Worm (Caenorhabditis elegans) whole organism, midembryonic: ENCODE measurements around the gene strm-1.

Source experiments
- cog-1 ChIP-seq: sonication (generic microtip); optimal IDR thresholded peaks from 2 replicates; lab custom pipeline; 2016; ENCODE audit warnings: missing genetic modification characterization, missing compliant biosample characterization
- flt-1 ChIP-seq: fragments of 200-800 bp; sonication (Bioruptor generic); IDR thresholded peaks from 2 replicates; pipeline ENCODE4 v1.3.6; 2022; ENCODE audit warnings: missing genetic modification characterization, missing compliant biosample characterization
- klf-2 ChIP-seq: fragments of 200-800 bp; sonication (Bioruptor generic); conservative IDR thresholded peaks from 2 replicates; pipeline ENCODE4 v1.3.6; 2022; ENCODE audit warnings: missing genetic modification reagents, missing genetic modification characterization, missing compliant biosample characterization
- ref-1 ChIP-seq: fragments of 200-800 bp; sonication (Bioruptor generic); conservative IDR thresholded peaks from 2 replicates; pipeline ENCODE4 v1.3.6; 2022; ENCODE audit warnings: missing genetic modification reagents, missing genetic modification characterization, missing compliant biosample characterization
- ztf-29 ChIP-seq: fragments of 200-800 bp; sonication (Bioruptor generic); IDR thresholded peaks from 2 replicates; pipeline ENCODE4 v1.3.6; 2022; ENCODE audit warnings: missing genetic modification reagents, missing genetic modification characterization, missing compliant biosample characterization

DNA sequence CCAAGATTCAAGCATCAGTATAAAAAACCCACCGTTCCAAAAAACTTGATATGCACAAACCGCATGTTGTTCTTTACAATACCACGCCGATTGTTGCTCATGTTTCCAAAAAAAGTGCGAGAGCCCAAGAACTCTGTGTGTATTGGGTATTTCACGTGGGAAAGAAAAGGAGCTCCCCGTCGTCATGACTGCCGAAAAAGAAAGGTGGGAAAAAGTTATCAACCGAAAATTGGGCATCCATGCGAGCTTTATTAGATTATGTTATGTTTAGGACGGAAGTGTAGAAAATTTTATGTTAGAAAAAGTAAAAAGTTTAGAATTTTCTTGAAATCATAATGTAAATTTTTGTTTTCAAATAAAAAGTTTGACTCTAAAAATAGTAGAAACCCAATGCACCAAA lies 33.4 kb upstream of the strm-1 start, which contains the start of gene H04J21.4:
- TF ChIP-seq ref-1 (GFP tag; lab: Robert Waterston, UW) (no peak), cog-1 (tag; lab: Kevin White, UChicago) (no peak), flt-1 (GFP tag; lab: Robert Waterston, UW) (no peak), klf-2 (GFP tag; lab: Robert Waterston, UW) (no peak), ztf-29 (GFP tag; lab: Robert Waterston, UW) (no peak)
